Worm (Caenorhabditis elegans) whole organism, L3 larva: ENCODE results near the gene gpa-3.

Experiments used
- ama-1 ChIP-seq: fragments of 150-350 bp; optimal IDR thresholded peaks from 2 replicates; lab custom pipeline; 2018
- ceh-16 ChIP-seq: sonication (generic microtip); optimal IDR thresholded peaks from 2 replicates; lab custom pipeline; 2017; ENCODE audit warnings: missing biosample characterization, missing genetic modification characterization
- egl-27 ChIP-seq: sonication (generic microtip); optimal IDR thresholded peaks from 4 replicates; lab custom pipeline; 2017; ENCODE audit warnings: missing biosample characterization, missing genetic modification reagents, missing genetic modification characterization
- elt-3 ChIP-seq, 3 experiments: fragments of 150-350 bp in 1 of 3; sonication (generic microtip) in 2 of 3; optimal IDR thresholded peaks; 2 replicates in 2 of 3; 4 replicates in 1 of 3; lab custom pipeline; 2014 to 2017; ENCODE audit warnings: missing biosample characterization in 3 of 3, missing genetic modification characterization in 3 of 3
- jun-1 ChIP-seq: fragments of 150-350 bp; optimal IDR thresholded peaks from 2 replicates; lab custom pipeline; 2014; ENCODE audit warnings: missing biosample characterization, missing genetic modification reagents, missing genetic modification characterization
- nhr-11 ChIP-seq: fragments of 150-350 bp; optimal IDR thresholded peaks from 2 replicates; lab custom pipeline; 2014; ENCODE audit warnings: missing biosample characterization, missing genetic modification characterization
- nhr-23 ChIP-seq: fragments of 150-350 bp; optimal IDR thresholded peaks from 2 replicates; lab custom pipeline; 2014; ENCODE audit warnings: missing biosample characterization, missing genetic modification reagents, missing genetic modification characterization
- nhr-76 ChIP-seq: fragments of 150-350 bp; sonication (generic microtip); optimal IDR thresholded peaks from 5 replicates; lab custom pipeline; 2014; ENCODE audit warnings: missing biosample characterization, missing genetic modification characterization
- pqm-1 ChIP-seq: fragments of 150-350 bp; optimal IDR thresholded peaks from 2 replicates; lab custom pipeline; 2017; ENCODE audit warnings: missing biosample characterization, missing genetic modification characterization, inconsistent platforms
- unc-39 ChIP-seq: sonication (generic microtip); optimal IDR thresholded peaks from 4 replicates; lab custom pipeline; 2017; ENCODE audit warnings: missing biosample characterization, missing genetic modification characterization

- TF ChIP-seq pqm-1 (tag; lab: Kevin White, UChicago) (no peak), nhr-11 (no peak), ceh-16 (tag; lab: Kevin White, UChicago) (no peak), egl-27 (tag; lab: Kevin White, UChicago) (no peak), jun-1 (tag; lab: Kevin White, UChicago) (no peak), ama-1 (lab: Kevin White, UChicago) (no peak), nhr-76 (tag; lab: Kevin White, UChicago) (no peak), nhr-23 (tag; lab: Kevin White, UChicago) (no peak), unc-39 (tag; lab: Kevin White, UChicago) (no peak), elt-3 (tag; optimal IDR thresholded peaks at IDR 0.05; lab: Kevin White, UChicago) (no peak)
Observed at ce11 chrV:9384949-9385348, 25.4 kb upstream of the gpa-3 start.
